Worm (Caenorhabditis elegans) whole organism, L1 larva: ENCODE data around the gene srt-47.
"Not testable (repeated sequence)": the region's sequence is repeated elsewhere in the genome, so short reads cannot be mapped to it uniquely, and the experiment has no call there.

Experiments used
- C04F5.9 ChIP-seq: sonication (generic microtip); optimal IDR thresholded peaks from 2 replicates; lab custom pipeline; 2016; ENCODE audit warnings: missing genetic modification characterization, missing compliant biosample characterization
- alr-1 ChIP-seq: fragments of 200-800 bp; sonication (Bioruptor generic); optimal IDR thresholded peaks from 2 replicates; lab custom pipeline; 2018; ENCODE audit warnings: borderline replicate concordance, mild to moderate bottlenecking, missing genetic modification characterization, missing compliant biosample characterization
- ceh-82 ChIP-seq, 3 experiments: fragments of 150-350 bp in 1 of 3; sonication (generic microtip) in 2 of 3; optimal IDR thresholded peaks; 2 replicates each; lab custom pipeline; 2014 to 2017; ENCODE audit warnings: missing biosample characterization in 3 of 3, missing genetic modification characterization in 3 of 3
- ceh-88 ChIP-seq: fragments of 200-800 bp; sonication (Bioruptor generic); IDR thresholded peaks from 2 replicates; pipeline ENCODE4 v1.3.6; 2022; ENCODE audit warnings: missing genetic modification characterization, missing compliant biosample characterization
- ceh-90 ChIP-seq: sonication (generic microtip); optimal IDR thresholded peaks from 2 replicates; lab custom pipeline; 2016; ENCODE audit warnings: missing genetic modification characterization, missing compliant biosample characterization
- dsc-1 ChIP-seq: sonication (generic microtip); optimal IDR thresholded peaks from 2 replicates; lab custom pipeline; 2016; ENCODE audit warnings: mild to moderate bottlenecking, missing genetic modification characterization, missing compliant biosample characterization
- efl-1 ChIP-seq, 4 experiments: fragments of 150-350 bp; optimal IDR thresholded peaks in 3 of 4; peaks in 1 of 4; 1 replicate in 1 of 4; 2 replicates in 3 of 4; lab custom pipeline; 2014; ENCODE audit warnings: missing biosample characterization in 2 of 4, missing genetic modification characterization in 2 of 4, missing genetic modification reagents in 2 of 4
- egl-13 ChIP-seq: sonication (generic microtip); optimal IDR thresholded peaks from 2 replicates; lab custom pipeline; 2016; ENCODE audit warnings: missing genotype, missing genetic modification reagents, missing genetic modification characterization, missing compliant biosample characterization
- elt-2 ChIP-seq: sonication (generic microtip); optimal IDR thresholded peaks from 2 replicates; lab custom pipeline; 2016; ENCODE audit warnings: missing genetic modification characterization, mild to moderate bottlenecking, inconsistent platforms, missing compliant biosample characterization, missing genetic modification reagents
- fkh-8 ChIP-seq: sonication (generic microtip); optimal IDR thresholded peaks from 2 replicates; lab custom pipeline; 2016; ENCODE audit warnings: mild to moderate bottlenecking, missing genetic modification characterization, missing compliant biosample characterization
- hlh-4 ChIP-seq: sonication (generic microtip); optimal IDR thresholded peaks from 2 replicates; lab custom pipeline; 2016; ENCODE audit warnings: mild to moderate bottlenecking, missing genetic modification characterization, missing compliant biosample characterization
- hpl-2 ChIP-seq: fragments of 150-350 bp; optimal IDR thresholded peaks from 2 replicates; lab custom pipeline; 2014; ENCODE audit warnings: missing biosample characterization, missing genetic modification reagents, missing genetic modification characterization
- irx-1 ChIP-seq: sonication (generic microtip); optimal IDR thresholded peaks from 2 replicates; lab custom pipeline; 2016; ENCODE audit warnings: missing genetic modification characterization, missing compliant biosample characterization
- jun-1 ChIP-seq: fragments of 150-350 bp; optimal IDR thresholded peaks from 2 replicates; lab custom pipeline; 2014; ENCODE audit warnings: missing biosample characterization, missing genetic modification reagents, missing genetic modification characterization
- lin-15B ChIP-seq: fragments of 150-350 bp; sonication (generic microtip); optimal IDR thresholded peaks from 3 replicates; lab custom pipeline; 2014; ENCODE audit warnings: missing biosample characterization, missing genetic modification characterization
- lir-3 ChIP-seq: sonication (generic microtip); optimal IDR thresholded peaks from 2 replicates; lab custom pipeline; 2016; ENCODE audit warnings: mild to moderate bottlenecking, missing genetic modification characterization, moderate library complexity, missing compliant biosample characterization; ENCODE audit not compliant: poor library complexity
- mab-9 ChIP-seq: fragments of 200-800 bp; sonication (Bioruptor generic); IDR thresholded peaks from 2 replicates; pipeline ENCODE4 v1.3.6; 2022; ENCODE audit warnings: missing genetic modification reagents, missing genetic modification characterization, missing compliant biosample characterization
- mdl-1 ChIP-seq, 2 experiments: fragments of 150-350 bp; optimal IDR thresholded peaks; 2 replicates each; lab custom pipeline; 2014 to 2017; ENCODE audit warnings: missing biosample characterization in 2 of 2, missing genetic modification characterization in 2 of 2, inconsistent platforms in 1 of 2
- nhr-12 ChIP-seq: sonication (generic microtip); optimal IDR thresholded peaks from 2 replicates; lab custom pipeline; 2017; ENCODE audit warnings: missing biosample characterization, missing genetic modification characterization
- nhr-19 ChIP-seq: fragments of 200-800 bp; sonication (Bioruptor generic); conservative IDR thresholded peaks from 2 replicates; pipeline ENCODE4 v1.3.6; 2022; ENCODE audit warnings: missing genetic modification characterization, missing compliant biosample characterization
- nhr-28 ChIP-seq: fragments of 150-350 bp; optimal IDR thresholded peaks from 2 replicates; lab custom pipeline; 2014; ENCODE audit warnings: missing biosample characterization, missing genetic modification characterization
- nhr-84 ChIP-seq: sonication (generic microtip); optimal IDR thresholded peaks from 2 replicates; lab custom pipeline; 2017; ENCODE audit warnings: missing biosample characterization, missing genetic modification characterization
- pqm-1 ChIP-seq: sonication (generic microtip); optimal IDR thresholded peaks from 3 replicates; lab custom pipeline; 2017; ENCODE audit warnings: missing biosample characterization, missing genetic modification characterization
- skn-1 ChIP-seq: fragments of 150-350 bp; optimal IDR thresholded peaks from 2 replicates; lab custom pipeline; 2014; ENCODE audit warnings: missing biosample characterization, missing genetic modification characterization
- snu-23 ChIP-seq: sonication (generic microtip); optimal IDR thresholded peaks from 2 replicates; lab custom pipeline; 2016; ENCODE audit warnings: missing genetic modification characterization, missing compliant biosample characterization
- sox-4 ChIP-seq: sonication (generic microtip); optimal IDR thresholded peaks from 2 replicates; lab custom pipeline; 2016; ENCODE audit warnings: missing genetic modification characterization, missing compliant biosample characterization
- swsn-7 ChIP-seq: sonication (generic microtip); optimal IDR thresholded peaks from 2 replicates; lab custom pipeline; 2016; ENCODE audit warnings: missing genetic modification characterization, missing compliant biosample characterization
- unc-62 ChIP-seq: fragments of 150-350 bp; optimal IDR thresholded peaks from 2 replicates; lab custom pipeline; 2014; ENCODE audit warnings: missing biosample characterization, missing genetic modification reagents, missing genetic modification characterization
- unc-98 ChIP-seq: fragments of 200-800 bp; sonication (Bioruptor generic); IDR thresholded peaks from 2 replicates; pipeline ENCODE4 v1.3.6; 2022; ENCODE audit warnings: missing genetic modification characterization, missing compliant biosample characterization
- zag-1 ChIP-seq: fragments of 150-350 bp; optimal IDR thresholded peaks from 2 replicates; lab custom pipeline; 2014; ENCODE audit warnings: missing biosample characterization, missing genetic modification characterization
- ztf-11 ChIP-seq, 2 experiments: sonication (generic microtip); optimal IDR thresholded peaks; 2 replicates each; lab custom pipeline; 2016 to 2017; ENCODE audit warnings: missing genetic modification characterization in 2 of 2, missing biosample characterization in 1 of 2, missing compliant biosample characterization in 1 of 2

srt-47 gene

DNA sequence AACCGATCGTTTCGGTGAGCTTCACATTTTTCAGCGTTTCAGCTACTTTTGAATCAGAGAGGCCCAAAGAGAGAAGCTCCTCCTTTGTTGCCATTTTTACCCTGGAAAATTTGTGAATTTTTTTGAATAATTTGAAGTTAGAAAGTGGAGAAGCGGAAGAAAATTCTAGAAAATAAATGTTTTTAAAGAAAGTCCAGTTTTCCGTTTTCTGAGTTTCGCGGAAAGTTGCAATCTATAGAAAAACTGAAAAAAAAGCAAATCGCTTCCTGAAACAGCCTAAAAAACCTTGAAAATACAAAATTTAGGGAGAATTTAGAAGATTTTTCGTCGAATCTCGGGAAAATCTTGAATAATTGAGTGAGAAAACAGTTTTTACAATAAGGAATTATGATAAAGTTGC is 40.1 kb downstream of the srt-47 start, which contains the start of gene qars-1:
Gene qars-1 (minus strand): TSS at position 101 of the 400 bp plus-strand sequence.
- no peak for TF ChIP-seq unc-62 (GFP tag; lab: Kevin White, UChicago)
- no peak for TF ChIP-seq nhr-84 (tag; lab: Kevin White, UChicago)
- TF ChIP-seq ceh-82 (tag; optimal IDR thresholded peaks at IDR 0.05; lab: Kevin White, UChicago), result no peak
- TF ChIP-seq fkh-8 (tag; lab: Kevin White, UChicago), result no peak
- no peak for TF ChIP-seq hlh-4 (tag; lab: Kevin White, UChicago)
- no peak for TF ChIP-seq alr-1 (tag; lab: Kevin White, UChicago)
- TF ChIP-seq snu-23 (GFP tag; lab: Kevin White, UChicago), result no peak
- TF ChIP-seq ceh-90, result no peak
- TF ChIP-seq hpl-2 (GFP tag; lab: Kevin White, UChicago), result no peak

DNA sequence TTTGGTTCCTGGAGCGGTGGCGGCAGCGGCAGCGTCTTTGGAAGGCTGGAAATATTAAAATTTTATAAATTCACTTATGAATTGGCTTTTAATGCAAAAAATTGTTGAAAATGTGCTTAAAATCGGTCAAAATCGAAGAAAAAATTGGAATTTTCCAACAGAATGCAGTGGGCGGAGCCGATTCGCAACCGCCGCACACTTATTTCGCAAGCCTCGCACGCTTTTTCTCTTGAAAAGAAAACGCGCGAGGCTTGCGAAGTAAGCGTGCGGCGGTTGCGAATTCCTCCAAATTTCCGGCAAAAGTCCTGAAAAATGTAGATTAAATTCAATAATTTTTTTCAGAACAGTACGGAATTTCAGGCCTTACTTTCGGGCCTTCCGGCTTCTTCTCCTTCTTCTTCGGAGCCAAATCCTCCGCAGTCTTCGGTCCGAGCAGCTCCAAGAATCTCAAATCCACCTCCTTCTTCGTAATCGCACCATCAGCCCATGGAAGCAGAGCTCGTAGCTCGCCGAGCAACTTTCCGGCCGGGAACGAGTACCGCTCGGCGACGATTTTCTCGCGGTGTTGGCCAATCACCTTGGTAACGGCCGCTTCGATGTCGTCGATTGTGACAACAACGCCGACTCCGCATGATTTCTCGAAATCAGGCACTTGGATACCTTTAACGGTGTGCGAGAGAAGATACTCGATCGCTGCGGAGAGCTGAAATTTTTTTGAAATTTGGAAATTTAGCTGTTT is 40.8 kb downstream of the srt-47 start:
- no peak for TF ChIP-seq nhr-19 (GFP tag; lab: Robert Waterston, UW)
- TF ChIP-seq mab-9, result no peak
- no peak for TF ChIP-seq C04F5.9 (tag; lab: Kevin White, UChicago)
- TF ChIP-seq lir-3 (tag; lab: Kevin White, UChicago), result no peak
- TF ChIP-seq swsn-7 (tag; lab: Kevin White, UChicago), result no peak
- TF ChIP-seq mdl-1 (tag; optimal IDR thresholded peaks at IDR 0.05; lab: Kevin White, UChicago), result no peak

DNA sequence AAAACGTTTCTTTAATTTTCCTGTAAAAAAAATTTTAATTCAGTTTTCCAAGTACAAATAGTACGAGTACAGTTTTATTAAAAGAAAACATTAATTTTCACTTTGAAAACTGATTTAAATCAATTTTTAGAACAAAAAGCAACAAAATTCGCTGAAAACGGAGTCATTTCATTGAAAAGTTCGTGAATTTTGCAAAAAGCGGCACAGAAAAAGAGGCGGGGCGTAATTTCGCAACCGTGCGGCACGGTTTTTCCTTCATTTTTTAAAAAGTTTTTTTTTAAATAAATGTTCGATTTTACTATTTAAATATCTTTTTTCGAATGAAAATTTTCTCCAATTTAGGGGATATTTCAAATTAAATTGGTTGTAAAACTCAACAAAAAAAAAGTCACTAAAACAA is 42.0 kb downstream of the srt-47 start:
- TF ChIP-seq nhr-28 (no peak), nhr-12 (no peak), sox-4 (no peak), skn-1 (tag; lab: Kevin White, UChicago) (no peak), dsc-1 (tag; lab: Kevin White, UChicago) (no peak), nhr-19 (GFP tag; lab: Robert Waterston, UW) (no peak), egl-13 (tag; lab: Kevin White, UChicago) (no peak), ceh-88 (GFP tag; lab: Robert Waterston, UW) (no peak), ztf-11 (tag; optimal IDR thresholded peaks at IDR 0.05; lab: Kevin White, UChicago) (no peak), lin-15B (no peak), alr-1 (tag; lab: Kevin White, UChicago) (no peak), zag-1 (no peak), mab-9 (no peak), elt-2 (tag; lab: Kevin White, UChicago) (no peak), irx-1 (tag; lab: Kevin White, UChicago) (no peak)
- TF ChIP-seq, all 84 proteins: peak for 0

DNA sequence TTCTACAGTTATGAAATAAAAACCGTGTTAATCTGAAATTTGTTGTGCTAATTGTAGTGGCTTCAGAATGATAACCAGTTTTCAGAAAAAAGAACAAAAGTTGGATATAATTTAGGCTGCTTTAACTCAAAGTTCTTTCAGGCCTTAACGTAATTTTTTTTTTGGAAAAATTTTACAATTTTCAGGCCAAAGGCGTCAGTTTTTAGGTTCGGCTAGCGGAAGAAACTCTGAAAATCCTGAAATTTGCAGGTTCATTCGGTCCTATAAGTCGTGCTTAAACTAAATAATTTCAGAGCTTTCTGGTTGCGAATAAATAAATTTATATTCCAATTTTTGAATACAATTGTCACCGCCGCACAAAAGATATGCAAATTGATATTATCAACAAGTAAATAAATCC is 45.0 kb downstream of the srt-47 start:
- no peak for TF ChIP-seq ztf-11 (tag; optimal IDR thresholded peaks at IDR 0.05; lab: Kevin White, UChicago)
- TF ChIP-seq efl-1 (optimal IDR thresholded peaks at IDR 0.05; lab: Kevin White, UChicago), result no peak
- TF ChIP-seq efl-1 (GFP tag; optimal IDR thresholded peaks at IDR 0.05 in 1 of 2; lab: Kevin White, UChicago), result peak in 1 of 2 experiments; percentile 65
- no peak for TF ChIP-seq pqm-1 (tag; lab: Kevin White, UChicago)

DNA sequence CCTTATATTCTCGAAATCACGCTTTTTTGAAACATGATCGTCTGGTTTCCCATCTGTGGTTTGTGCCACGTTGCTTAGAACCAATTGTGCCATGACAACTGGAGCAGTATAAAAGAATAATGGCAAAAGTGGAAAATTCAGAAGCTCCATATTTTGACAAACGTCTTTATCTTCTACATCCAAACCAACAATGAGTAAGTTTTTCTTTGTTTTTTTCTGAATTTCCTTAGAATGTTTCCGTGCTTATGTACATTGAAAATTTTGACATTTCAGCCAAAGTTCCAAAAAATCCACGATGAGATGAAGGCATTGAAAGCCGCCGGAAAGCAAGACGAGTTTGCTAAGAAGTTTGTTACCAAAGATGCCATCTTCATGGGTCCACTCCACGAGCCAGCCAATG is 46.7 kb downstream of the srt-47 start, which contains the start of gene Y41E3.6:
Gene Y41E3.6 (plus strand): TSS at position 301 of the 400 bp plus-strand sequence.
- TF ChIP-seq unc-98 (GFP tag; lab: Robert Waterston, UW); jun-1 (tag; lab: Kevin White, UChicago); pqm-1 (tag; lab: Kevin White, UChicago): not testable (repeated sequence)
